Worm (Caenorhabditis elegans): ENCODE data around the gene gst-7.

ce11 chrII:4855489-4855888 lies 26.4 kb upstream of the gst-7 start:
- no peak for TF ChIP-seq R02D3.7 (tag; optimal IDR thresholded peaks at IDR 0.05)
- TF ChIP-seq dpl-1 (GFP tag; optimal IDR thresholded peaks at IDR 0.05), result peak; percentile 13
- TF ChIP-seq mdl-1 (tag; optimal IDR thresholded peaks at IDR 0.05), result no peak
- no peak for TF ChIP-seq nhr-28 (tag; optimal IDR thresholded peaks at IDR 0.05)
- no peak for TF ChIP-seq skn-1 (tag; optimal IDR thresholded peaks at IDR 0.05)
- TF ChIP-seq nhr-11 (tag; optimal IDR thresholded peaks at IDR 0.05), result no peak
- TF ChIP-seq ceh-28 (tag; optimal IDR thresholded peaks at IDR 0.05), result no peak
- no peak for TF ChIP-seq mep-1 (tag; optimal IDR thresholded peaks at IDR 0.05)

Measured in whole organism, L4 larva.